Worm (Caenorhabditis elegans) whole organism, L4 larva: Measurements from ENCODE around the gene agmo-1.

Source experiments
- D1046.2 ChIP-seq: fragments of 200-800 bp; sonication (Bioruptor generic); IDR thresholded peaks from 2 replicates; pipeline ENCODE4 v1.3.6; 2022; ENCODE audit warnings: missing genetic modification characterization, missing compliant biosample characterization
- F26F4.8 ChIP-seq: fragments of 200-800 bp; sonication (Bioruptor generic); conservative IDR thresholded peaks from 2 replicates; pipeline ENCODE4 v1.3.6; 2022; ENCODE audit warnings: missing genetic modification characterization, missing compliant biosample characterization
- F37D6.2 ChIP-seq: sonication (generic microtip); optimal IDR thresholded peaks from 2 replicates; lab custom pipeline; 2016; ENCODE audit warnings: mild to moderate bottlenecking, missing genetic modification characterization, missing compliant biosample characterization
- F49E8.2 ChIP-seq: sonication (generic microtip); optimal IDR thresholded peaks from 2 replicates; lab custom pipeline; 2016; ENCODE audit warnings: missing compliant biosample characterization, mild to moderate bottlenecking, missing genetic modification characterization, borderline replicate concordance
- R02D3.7 ChIP-seq: fragments of 150-350 bp; sonication (generic microtip); optimal IDR thresholded peaks from 3 replicates; lab custom pipeline; 2014; ENCODE audit warnings: missing biosample characterization, missing genetic modification characterization
- T20F7.1 ChIP-seq: fragments of 200-800 bp; sonication (Bioruptor generic); optimal IDR thresholded peaks from 2 replicates; lab custom pipeline; 2018; ENCODE audit warnings: mild to moderate bottlenecking, missing genetic modification characterization, missing compliant biosample characterization
- Y105C5A.15 ChIP-seq: fragments of 200-800 bp; sonication (Bioruptor generic); IDR thresholded peaks from 2 replicates; pipeline ENCODE4 v1.3.6; 2022; ENCODE audit warnings: missing genetic modification characterization, missing compliant biosample characterization
- Y5F2A.4 ChIP-seq: fragments of 200-800 bp; sonication (Bioruptor generic); optimal IDR thresholded peaks from 2 replicates; lab custom pipeline; 2018; ENCODE audit warnings: mild to moderate bottlenecking, missing genetic modification characterization, missing compliant biosample characterization
- ZK337.2 ChIP-seq: fragments of 200-800 bp; sonication (Bioruptor generic); IDR thresholded peaks from 2 replicates; pipeline ENCODE4 v1.3.6; 2022; ENCODE audit warnings: missing genetic modification reagents, missing genetic modification characterization, missing compliant biosample characterization
- ZK546.5 ChIP-seq, 2 experiments: sonication (generic microtip); optimal IDR thresholded peaks; 2 replicates each; lab custom pipeline; 2017; ENCODE audit warnings: missing biosample characterization in 2 of 2, missing genetic modification characterization in 2 of 2
- ama-1 ChIP-seq: fragments of 150-350 bp; optimal IDR thresholded peaks from 2 replicates; lab custom pipeline; 2014; ENCODE audit warnings: inconsistent platforms, mixed read lengths
- arid-1 ChIP-seq: fragments of 200-800 bp; sonication (Bioruptor generic); conservative IDR thresholded peaks from 2 replicates; pipeline ENCODE4 v1.3.6; 2022; ENCODE audit warnings: missing genetic modification reagents, missing genetic modification characterization, missing compliant biosample characterization
- ceh-20 ChIP-seq: fragments of 200-800 bp; sonication (Bioruptor generic); IDR thresholded peaks from 2 replicates; pipeline ENCODE4 v1.3.6; 2022; ENCODE audit warnings: missing genetic modification reagents, missing genetic modification characterization, missing compliant biosample characterization
- ceh-28 ChIP-seq: fragments of 150-350 bp; optimal IDR thresholded peaks from 2 replicates; lab custom pipeline; 2014; ENCODE audit warnings: missing biosample characterization, missing genetic modification reagents, missing genetic modification characterization
- ceh-32 ChIP-seq: sonication (generic microtip); optimal IDR thresholded peaks from 2 replicates; lab custom pipeline; 2016; ENCODE audit warnings: mild to moderate bottlenecking, missing genetic modification characterization, missing compliant biosample characterization; ENCODE audit not compliant: poor library complexity
- ceh-44 ChIP-seq: fragments of 200-800 bp; sonication (Bioruptor generic); IDR thresholded peaks from 2 replicates; pipeline ENCODE4 v1.3.6; 2022; ENCODE audit warnings: missing genetic modification reagents, missing genetic modification characterization, missing compliant biosample characterization
- ceh-62 ChIP-seq: sonication (generic microtip); optimal IDR thresholded peaks from 2 replicates; lab custom pipeline; 2017; ENCODE audit warnings: missing biosample characterization, missing genetic modification characterization
- ces-1 ChIP-seq: fragments of 150-350 bp; sonication (generic microtip); optimal IDR thresholded peaks from 4 replicates; lab custom pipeline; 2014; ENCODE audit warnings: missing biosample characterization, missing genetic modification reagents, missing genetic modification characterization
- daf-19 ChIP-seq: fragments of 200-800 bp; sonication (Bioruptor generic); conservative IDR thresholded peaks from 2 replicates; pipeline ENCODE4 v1.3.6; 2022; ENCODE audit warnings: missing genetic modification characterization, missing compliant biosample characterization
- egl-27 ChIP-seq: sonication (generic microtip); optimal IDR thresholded peaks from 3 replicates; lab custom pipeline; 2017; ENCODE audit warnings: missing biosample characterization, missing genetic modification reagents, missing genetic modification characterization
- fos-1 ChIP-seq: fragments of 150-350 bp; optimal IDR thresholded peaks from 2 replicates; lab custom pipeline; 2014; ENCODE audit warnings: missing biosample characterization, missing genetic modification characterization
- hmg-1.1 ChIP-seq: fragments of 200-800 bp; sonication (Bioruptor generic); IDR thresholded peaks from 2 replicates; pipeline ENCODE4 v1.3.6; 2022; ENCODE audit warnings: missing genetic modification reagents, missing genetic modification characterization, missing compliant biosample characterization
- lim-7 ChIP-seq: fragments of 200-800 bp; sonication (Bioruptor generic); IDR thresholded peaks from 2 replicates; pipeline ENCODE4 v1.3.6; 2022; ENCODE audit warnings: missing genetic modification characterization, missing compliant biosample characterization
- lin-13 ChIP-seq: fragments of 150-350 bp; optimal IDR thresholded peaks from 2 replicates; lab custom pipeline; 2014; ENCODE audit warnings: missing biosample characterization, missing genetic modification reagents, missing genetic modification characterization
- lin-38 ChIP-seq: fragments of 200-800 bp; sonication (Bioruptor generic); IDR thresholded peaks from 2 replicates; pipeline ENCODE4 v1.3.6; 2022; ENCODE audit warnings: missing genetic modification reagents, missing genetic modification characterization, missing compliant biosample characterization
- lsy-2 ChIP-seq, 2 experiments: fragments of 150-350 bp in 1 of 2; sonication (generic microtip) in 1 of 2; optimal IDR thresholded peaks; 2 replicates each; lab custom pipeline; 2014 to 2017; ENCODE audit warnings: missing biosample characterization in 2 of 2, missing genetic modification characterization in 2 of 2
- madf-5 ChIP-seq, 2 experiments: fragments of 200-800 bp; sonication (Bioruptor generic); IDR thresholded peaks; 2 replicates each; pipeline ENCODE4 v1.3.6; 2022; ENCODE audit warnings: missing compliant biosample characterization in 2 of 2, missing genetic modification characterization in 2 of 2
- madf-9 ChIP-seq: fragments of 200-800 bp; sonication (Bioruptor generic); conservative IDR thresholded peaks from 2 replicates; pipeline ENCODE4 v1.3.6; 2022; ENCODE audit warnings: missing genetic modification reagents, missing genetic modification characterization, missing compliant biosample characterization
- mdt-29 ChIP-seq: fragments of 200-800 bp; sonication (Bioruptor generic); IDR thresholded peaks from 2 replicates; pipeline ENCODE4 v1.3.6; 2022; ENCODE audit warnings: missing genetic modification reagents, missing genetic modification characterization, missing compliant biosample characterization
- mep-1 ChIP-seq: fragments of 150-350 bp; sonication (generic microtip); optimal IDR thresholded peaks from 3 replicates; lab custom pipeline; 2014; ENCODE audit warnings: missing biosample characterization, missing genetic modification characterization
- mxl-2 ChIP-seq: fragments of 200-800 bp; sonication (Bioruptor generic); conservative IDR thresholded peaks from 2 replicates; pipeline ENCODE4 v1.3.6; 2022; ENCODE audit warnings: missing genetic modification reagents, missing genetic modification characterization, missing compliant biosample characterization
- nhr-102 ChIP-seq: sonication (generic microtip); optimal IDR thresholded peaks from 2 replicates; lab custom pipeline; 2016; ENCODE audit warnings: mild to moderate bottlenecking, missing genetic modification characterization, moderate library complexity, missing compliant biosample characterization
- nhr-111 ChIP-seq: fragments of 200-800 bp; sonication (Bioruptor generic); optimal IDR thresholded peaks from 2 replicates; lab custom pipeline; 2018; ENCODE audit warnings: mild to moderate bottlenecking, missing genetic modification characterization, missing compliant biosample characterization
- nhr-237 ChIP-seq: sonication (generic microtip); optimal IDR thresholded peaks from 2 replicates; lab custom pipeline; 2017; ENCODE audit warnings: missing biosample characterization, missing genetic modification characterization
- nhr-25 ChIP-seq: sonication (generic microtip); optimal IDR thresholded peaks from 2 replicates; lab custom pipeline; 2017; ENCODE audit warnings: missing genetic modification characterization, mild to moderate bottlenecking, missing compliant biosample characterization, antibody characterized with exemption, moderate library complexity, borderline replicate concordance; ENCODE audit not compliant: insufficient read depth
- nhr-28 ChIP-seq: fragments of 150-350 bp; optimal IDR thresholded peaks from 2 replicates; lab custom pipeline; 2014; ENCODE audit warnings: missing biosample characterization, missing genetic modification characterization
- nhr-6 ChIP-seq: fragments of 150-350 bp; optimal IDR thresholded peaks from 2 replicates; lab custom pipeline; 2014; ENCODE audit warnings: missing biosample characterization, missing genetic modification characterization
- nhr-77 ChIP-seq: fragments of 150-350 bp; optimal IDR thresholded peaks from 2 replicates; lab custom pipeline; 2014; ENCODE audit warnings: missing biosample characterization, missing genetic modification characterization
- pha-4 ChIP-seq, 2 experiments: fragments of 150-350 bp in 1 of 2; fragments of 200-800 bp in 1 of 2; sonication (Bioruptor generic) in 1 of 2; IDR thresholded peaks in 1 of 2; optimal IDR thresholded peaks in 1 of 2; 2 replicates each; pipeline versions ENCODE4 v1.3.6 to Lab custom; 2014 to 2022; ENCODE audit warnings: missing genetic modification characterization in 2 of 2, missing genetic modification reagents in 2 of 2, missing biosample characterization in 1 of 2, missing compliant biosample characterization in 1 of 2
- saeg-2 ChIP-seq: fragments of 200-800 bp; sonication (Bioruptor generic); IDR thresholded peaks from 2 replicates; pipeline ENCODE4 v1.3.6; 2022; ENCODE audit warnings: missing genetic modification reagents, missing genetic modification characterization, missing compliant biosample characterization
- sdz-12 ChIP-seq: fragments of 200-800 bp; sonication (Bioruptor generic); optimal IDR thresholded peaks from 2 replicates; lab custom pipeline; 2018; ENCODE audit warnings: mild to moderate bottlenecking, missing genetic modification characterization, missing compliant biosample characterization
- set-16 ChIP-seq: fragments of 200-800 bp; sonication (Bioruptor generic); IDR thresholded peaks from 2 replicates; pipeline ENCODE4 v1.3.6; 2022; ENCODE audit warnings: missing genetic modification reagents, missing genetic modification characterization, missing compliant biosample characterization
- snpc-1.2 ChIP-seq: fragments of 200-800 bp; sonication (Bioruptor generic); IDR thresholded peaks from 2 replicates; pipeline ENCODE4 v1.3.6; 2022; ENCODE audit warnings: missing genetic modification reagents, missing genetic modification characterization, missing compliant biosample characterization
- spr-1 ChIP-seq: sonication (generic microtip); optimal IDR thresholded peaks from 2 replicates; lab custom pipeline; 2016; ENCODE audit warnings: mild to moderate bottlenecking, missing genetic modification characterization, missing compliant biosample characterization
- tra-1 ChIP-seq: fragments of 200-800 bp; sonication (Bioruptor generic); IDR thresholded peaks from 2 replicates; pipeline ENCODE4 v1.3.6; 2022; ENCODE audit warnings: missing genetic modification reagents, missing genetic modification characterization, missing compliant biosample characterization
- unc-130 ChIP-seq: sonication (generic microtip); optimal IDR thresholded peaks from 2 replicates; lab custom pipeline; 2016; ENCODE audit warnings: missing genetic modification reagents, missing genetic modification characterization, missing compliant biosample characterization
- unc-62 ChIP-seq, 3 experiments: fragments of 150-350 bp in 1 of 3; sonication (generic microtip); optimal IDR thresholded peaks in 2 of 3; peaks in 1 of 3; 1 replicate in 1 of 3; 2 replicates in 2 of 3; lab custom pipeline; 2014 to 2017; ENCODE audit warnings: missing biosample characterization in 3 of 3, missing genetic modification characterization in 3 of 3, missing genetic modification reagents in 3 of 3, missing genotype in 1 of 3
- vab-7 ChIP-seq: fragments of 200-800 bp; sonication (Bioruptor generic); IDR thresholded peaks from 2 replicates; pipeline ENCODE4 v1.3.6; 2022; ENCODE audit warnings: missing genetic modification reagents, missing genetic modification characterization, missing compliant biosample characterization
- zag-1 ChIP-seq: fragments of 150-350 bp; optimal IDR thresholded peaks from 2 replicates; lab custom pipeline; 2014; ENCODE audit warnings: missing biosample characterization, missing genetic modification characterization
- zfp-3 ChIP-seq: fragments of 200-800 bp; sonication (Bioruptor generic); conservative IDR thresholded peaks from 2 replicates; pipeline ENCODE4 v1.3.6; 2022; ENCODE audit warnings: missing genetic modification reagents, missing genetic modification characterization, missing compliant biosample characterization
- ztf-7 ChIP-seq: fragments of 150-350 bp; optimal IDR thresholded peaks from 2 replicates; lab custom pipeline; 2014; ENCODE audit warnings: missing biosample characterization, missing genetic modification characterization

The agmo-1 gene

ce11 chrIII:12842858-12843257 lies 44.5 kb upstream of the agmo-1 start (continued):
- TF ChIP-seq egl-27 (tag; lab: Kevin White, UChicago) (no peak), R02D3.7 (no peak), lin-13 (GFP tag; lab: Kevin White, UChicago) (no peak), lsy-2 (tag; optimal IDR thresholded peaks at IDR 0.05; lab: Kevin White, UChicago) (peak in 1 of 2 experiments; percentile 48), ZK337.2 (GFP tag; lab: Robert Waterston, UW) (no peak), set-16 (GFP tag; lab: Robert Waterston, UW) (no peak), nhr-102 (no peak), ceh-32 (tag; lab: Kevin White, UChicago) (no peak), ztf-7 (tag; lab: Kevin White, UChicago) (no peak), spr-1 (no peak), lin-38 (GFP tag; lab: Robert Waterston, UW) (no peak), Y105C5A.15 (no peak), unc-130 (GFP tag; lab: Kevin White, UChicago) (no peak), mep-1 (tag; lab: Kevin White, UChicago) (peak; percentile 19), nhr-77 (tag; lab: Kevin White, UChicago) (no peak), ZK546.5 (tag; optimal IDR thresholded peaks at IDR 0.05; lab: Kevin White, UChicago) (no peak), ceh-20 (GFP tag; lab: Robert Waterston, UW) (0 out of 2 replicates have a peak, but pooled peaks have one; percentile 44), D1046.2 (no peak), pha-4 (GFP tag; IDR thresholded peaks at IDR 0.05; lab: Robert Waterston, UW) (no peak), pha-4 (tag; optimal IDR thresholded peaks at IDR 0.05; lab: Kevin White, UChicago) (no peak), lim-7 (GFP tag; lab: Robert Waterston, UW) (no peak), ces-1 (GFP tag; lab: Kevin White, UChicago) (no peak), saeg-2 (GFP tag; lab: Robert Waterston, UW) (no peak), nhr-6 (no peak), mxl-2 (GFP tag; lab: Robert Waterston, UW) (no peak), sdz-12 (GFP tag; lab: Kevin White, UChicago) (no peak), nhr-25 (tag; lab: Kevin White, UChicago) (no peak), F49E8.2 (no peak), nhr-111 (no peak), F26F4.8 (GFP tag; lab: Robert Waterston, UW) (no peak), nhr-237 (tag; lab: Kevin White, UChicago) (no peak), Y5F2A.4 (GFP tag; lab: Kevin White, UChicago) (no peak), madf-9 (no peak), tra-1 (GFP tag; lab: Robert Waterston, UW) (peak; percentile 65; the same call in 1 of the 2 replicates), T20F7.1 (GFP tag; lab: Kevin White, UChicago) (no peak), fos-1 (tag; lab: Kevin White, UChicago) (no peak), vab-7 (no peak), daf-19 (GFP tag; lab: Robert Waterston, UW) (no peak), hmg-1.1 (GFP tag; lab: Robert Waterston, UW) (no peak), arid-1 (GFP tag; lab: Robert Waterston, UW) (no peak), F37D6.2 (tag; lab: Kevin White, UChicago) (no peak), ceh-62 (tag; lab: Kevin White, UChicago) (no peak), unc-62 (GFP tag; optimal IDR thresholded peaks at IDR 0.05 in 1 of 2; lab: Kevin White, UChicago) (no peak), unc-62 (tag; optimal IDR thresholded peaks at IDR 0.05; lab: Kevin White, UChicago) (no peak), zag-1 (tag; lab: Kevin White, UChicago) (no peak), nhr-28 (peak; percentile 49), ama-1 (lab: Kevin White, UChicago) (no peak), zfp-3 (no peak), ceh-28 (tag; lab: Kevin White, UChicago) (no peak), madf-5 (GFP tag; IDR thresholded peaks at IDR 0.05; lab: Robert Waterston, UW) (no peak), snpc-1.2 (GFP tag; lab: Robert Waterston, UW) (no peak), ceh-44 (GFP tag; lab: Robert Waterston, UW) (no peak), mdt-29 (no peak)
